Fruit fly (Drosophila melanogaster) whole organism, prepupa: ENCODE results near the gene CG43897.

Source experiments
- CG11762 ChIP-seq: fragments of 200-800 bp; sonication (Bioruptor generic); optimal IDR thresholded peaks from 3 replicates; lab custom pipeline; 2016; ENCODE audit warnings: missing biosample characterization, missing genetic modification characterization; ENCODE audit not compliant: insufficient read depth
- CG6163 ChIP-seq: fragments of 200-800 bp; sonication (Bioruptor generic); IDR thresholded peaks from 3 replicates; pipeline ENCODE4 v1.3.6; 2022; ENCODE audit warnings: missing biosample characterization, missing genetic modification characterization
- CG6854 ChIP-seq: fragments of 200-800 bp; sonication (Bioruptor generic); optimal IDR thresholded peaks from 2 replicates; lab custom pipeline; 2017; ENCODE audit warnings: missing biosample characterization, mild to moderate bottlenecking, missing genetic modification characterization
- CG7368 ChIP-seq: fragments of 200-800 bp; sonication (Bioruptor generic); optimal IDR thresholded peaks from 3 replicates; lab custom pipeline; 2016; ENCODE audit warnings: missing biosample characterization, missing genetic modification characterization
- acj6 ChIP-seq: fragments of 200-800 bp; sonication (Bioruptor generic); optimal IDR thresholded peaks from 3 replicates; lab custom pipeline; 2016; ENCODE audit warnings: missing biosample characterization, missing genetic modification characterization

DNA sequence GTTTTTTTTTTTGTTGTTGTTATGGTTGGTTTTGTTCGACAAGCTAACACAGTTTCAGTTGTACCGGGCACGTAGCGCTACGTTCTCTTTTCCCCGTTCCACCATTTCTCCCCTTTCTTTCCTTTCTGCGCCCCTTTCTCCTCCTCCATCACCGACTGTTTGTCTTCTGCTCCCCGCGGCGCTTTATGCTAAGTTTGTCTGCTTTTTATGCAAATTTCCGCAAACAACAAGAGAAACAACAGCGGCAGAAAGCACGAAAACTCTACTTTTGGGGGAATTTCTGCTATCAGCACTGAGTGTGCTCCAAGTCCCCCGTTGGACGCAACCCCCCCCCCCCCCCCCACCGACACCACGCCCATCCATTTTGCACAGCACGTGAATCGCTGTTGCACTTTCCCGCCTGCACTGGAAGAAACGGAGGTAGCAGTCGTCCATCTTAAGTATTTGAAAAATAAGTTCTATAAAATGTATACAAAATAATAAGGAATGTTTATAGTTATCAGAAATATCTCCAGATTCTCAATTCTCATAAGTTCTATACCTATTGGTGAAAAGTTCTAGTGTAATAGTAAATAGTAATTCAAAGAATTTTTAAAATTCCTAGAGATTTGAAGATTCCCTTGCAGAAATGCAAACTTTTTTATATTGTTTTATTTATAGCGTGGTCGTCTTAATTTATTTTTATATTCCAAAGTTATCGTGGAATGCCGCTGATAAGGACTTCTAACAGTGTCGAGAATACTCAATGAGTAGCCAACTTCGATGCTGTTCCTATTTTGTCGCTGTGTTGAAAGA, 48.5 kb upstream of the CG43897 start:
- TF ChIP-seq CG11762 (peak; percentile 15), CG6163 (GFP tag; lab: Robert Waterston, UW) (no peak; the same call in 2 of the 3 replicates), CG7368 (GFP tag; lab: Kevin White, UChicago) (no peak), acj6 (GFP tag; lab: Kevin White, UChicago) (peak; percentile 32), CG6854 (no peak)
